Worm (Caenorhabditis elegans) whole organism, L4/young adult: ENCODE results near the gene D1086.9.

ENCODE experiments used
- W03F9.2 ChIP-seq: fragments of 150-350 bp; optimal IDR thresholded peaks from 2 replicates; lab custom pipeline; 2014; ENCODE audit warnings: missing biosample characterization, missing genetic modification characterization
- dao-5 ChIP-seq: sonication (generic microtip); optimal IDR thresholded peaks from 2 replicates; lab custom pipeline; 2016; ENCODE audit warnings: missing genotype, missing genetic modification characterization, moderate library complexity, missing compliant biosample characterization
- him-1 ChIP-seq: sonication (generic microtip); optimal IDR thresholded peaks from 2 replicates; lab custom pipeline; 2016; ENCODE audit warnings: missing genotype, missing genetic modification reagents, missing genetic modification characterization, missing compliant biosample characterization

The D1086.9 gene

ce11 chrV:14090309-14090967 is 13.6 kb upstream of the D1086.9 start, which contains the start of the genes D1086.5 and him-5:
D1086.5 (minus strand) TSS chrV:14090359.
him-5 (plus strand) TSS chrV:14090426.
- TF ChIP-seq dao-5 (tag; lab: Kevin White, UChicago) (no peak), W03F9.2 (no peak), him-1 (tag; lab: Kevin White, UChicago) (no peak)

ce11 chrV:14092403-14092802 is 11.7 kb upstream of the D1086.9 start, which contains the start of gene D1086.3:
D1086.3 (plus strand) TSS chrV:14092792.
- no peak for TF ChIP-seq dao-5 (tag; lab: Kevin White, UChicago)
- no peak for TF ChIP-seq W03F9.2
- TF ChIP-seq him-1 (tag; lab: Kevin White, UChicago): no peak

DNA sequence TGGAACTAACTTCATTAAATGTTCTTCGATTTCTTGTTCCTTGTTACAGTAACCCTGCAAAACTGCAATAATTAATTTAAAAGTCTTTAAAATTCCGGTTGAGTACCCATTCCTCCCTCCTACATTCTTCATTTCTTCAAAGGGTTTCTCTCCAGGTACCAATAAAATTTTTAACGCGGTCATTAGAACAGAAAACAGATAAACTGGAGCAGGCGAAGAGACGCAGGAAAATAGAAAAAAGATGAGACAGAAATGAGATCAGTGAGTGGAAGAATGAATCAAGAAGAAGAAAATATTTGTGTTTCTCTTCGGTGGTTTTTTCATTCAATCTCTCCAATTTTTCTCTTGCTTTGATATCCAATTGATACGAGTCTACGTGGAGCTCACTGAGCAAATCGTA is 10.3 kb upstream of the D1086.9 start, which contains the start of gene D1086.8:
Gene D1086.8 (plus strand): TSS at position 301 of the 400 bp plus-strand sequence.
- no peak for TF ChIP-seq W03F9.2
- no peak for TF ChIP-seq him-1 (tag; lab: Kevin White, UChicago)
- TF ChIP-seq dao-5 (tag; lab: Kevin White, UChicago): no peak

DNA sequence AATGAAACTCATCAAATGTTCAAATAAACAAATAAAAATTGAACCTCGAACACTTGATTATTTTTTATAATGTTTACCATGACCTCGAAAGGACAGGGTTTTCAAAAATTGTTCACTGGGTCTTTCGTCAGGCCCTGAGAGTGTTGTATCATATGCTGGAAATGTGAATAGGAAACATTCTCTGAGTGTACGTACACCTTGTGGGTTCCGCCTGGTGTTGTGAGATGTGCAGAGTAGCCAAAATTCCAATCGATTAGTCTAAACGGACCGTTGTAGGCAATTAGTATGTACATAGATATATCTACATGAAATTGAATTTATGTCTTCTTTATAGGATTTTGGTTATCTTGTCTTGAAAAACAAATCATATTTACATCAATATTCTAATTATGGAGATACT is 9.5 kb upstream of the D1086.9 start:
- TF ChIP-seq W03F9.2 (no peak), dao-5 (tag; lab: Kevin White, UChicago) (no peak), him-1 (tag; lab: Kevin White, UChicago) (no peak)

- TF ChIP-seq him-1 (tag; lab: Kevin White, UChicago): no peak
- TF ChIP-seq dao-5 (tag; lab: Kevin White, UChicago): no peak
- no peak for TF ChIP-seq W03F9.2
Measured at ce11 chrV:14094953-14095352, 9.1 kb upstream of the D1086.9 start.

- TF ChIP-seq W03F9.2: no peak
- no peak for TF ChIP-seq him-1 (tag; lab: Kevin White, UChicago)
- TF ChIP-seq dao-5 (tag; lab: Kevin White, UChicago): no peak
Measured at ce11 chrV:14097358-14097757, 6.7 kb upstream of the D1086.9 start.

ce11 chrV:14098519-14098918 is 5.6 kb upstream of the D1086.9 start, which contains the start of the genes D1086.2 and D1086.1:
D1086.2 (minus strand) TSS chrV:14098668.
D1086.1 (plus strand) TSS chrV:14098858.
- no peak for TF ChIP-seq him-1 (tag; lab: Kevin White, UChicago)

ce11 chrV:14100886-14101285 is 3.2 kb upstream of the D1086.9 start, which contains the start of gene D1086.12:
D1086.12 (plus strand) TSS chrV:14101186.
- TF ChIP-seq him-1 (tag; lab: Kevin White, UChicago): no peak
- no peak for TF ChIP-seq dao-5 (tag; lab: Kevin White, UChicago)
- TF ChIP-seq W03F9.2: no peak

DNA sequence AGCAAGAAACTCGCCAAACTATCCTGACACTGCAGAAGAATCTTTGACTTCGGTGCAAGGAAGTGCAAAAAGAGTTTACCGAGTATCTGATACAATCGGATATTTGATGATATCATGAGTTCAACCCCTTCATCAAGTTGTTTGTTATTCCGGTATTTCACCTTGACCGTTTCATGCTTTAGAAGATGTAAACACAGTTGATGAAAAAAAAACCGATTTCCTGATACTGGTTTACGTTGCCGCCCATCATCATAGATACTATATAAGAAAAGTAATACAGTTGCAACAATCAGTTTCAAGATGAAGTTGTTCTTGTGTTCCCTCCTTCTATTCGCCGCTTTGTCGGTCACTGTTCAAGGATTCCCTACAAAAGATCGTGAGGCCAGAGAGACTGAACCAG is 3.4 kb downstream of the D1086.9 start, which contains the start of gene H39E23.3:
Gene H39E23.3 (plus strand): TSS at position 301 of the 400 bp plus-strand sequence.
- no peak for TF ChIP-seq W03F9.2
- no peak for TF ChIP-seq him-1 (tag; lab: Kevin White, UChicago)
- TF ChIP-seq dao-5 (tag; lab: Kevin White, UChicago): no peak

DNA sequence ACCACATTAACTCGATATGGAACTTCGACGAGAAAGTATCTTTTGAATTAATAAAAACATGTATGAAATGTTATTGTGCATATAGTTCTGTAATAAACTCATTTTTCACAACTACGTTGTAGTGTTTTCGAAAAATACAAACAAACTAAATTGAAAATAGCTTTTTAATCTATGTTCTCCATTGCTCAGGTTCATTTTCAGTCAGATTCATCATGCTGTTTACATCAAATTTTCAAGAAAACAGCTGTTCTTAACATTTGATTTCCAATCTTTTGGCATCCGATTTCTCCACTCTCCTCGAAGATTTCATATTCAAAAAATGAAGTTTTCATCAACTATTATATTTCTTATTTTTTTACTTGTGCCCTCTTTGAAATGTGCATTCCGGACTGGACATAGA is 6.0 kb downstream of the D1086.9 start, which contains the start of gene H39E23.2:
Gene H39E23.2 (plus strand): TSS at position 301 of the 400 bp plus-strand sequence.
- no peak for TF ChIP-seq dao-5 (tag; lab: Kevin White, UChicago)
- no peak for TF ChIP-seq W03F9.2
- TF ChIP-seq him-1 (tag; lab: Kevin White, UChicago): no peak

DNA sequence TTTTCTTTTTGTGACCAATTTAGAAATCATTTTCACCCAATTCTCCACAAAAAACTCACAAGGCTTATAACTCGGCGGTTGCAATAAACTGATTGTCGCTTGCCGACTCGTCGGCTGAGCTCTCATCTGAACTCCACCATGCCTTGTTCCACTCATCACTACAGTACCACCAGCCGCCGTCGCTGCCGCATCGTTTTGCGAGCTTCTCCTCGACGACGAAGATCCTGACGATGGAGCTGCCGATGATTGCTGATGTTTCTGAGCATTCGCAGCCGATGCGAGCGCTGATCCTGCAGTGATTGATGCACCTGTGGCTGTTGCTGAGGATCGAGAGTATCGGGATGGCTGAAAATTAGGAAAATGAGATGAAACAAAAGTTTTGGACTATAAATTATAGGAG is 16.6 kb downstream of the D1086.9 start:
- TF ChIP-seq W03F9.2 (no peak), him-1 (tag; lab: Kevin White, UChicago) (no peak), dao-5 (tag; lab: Kevin White, UChicago) (no peak)

DNA sequence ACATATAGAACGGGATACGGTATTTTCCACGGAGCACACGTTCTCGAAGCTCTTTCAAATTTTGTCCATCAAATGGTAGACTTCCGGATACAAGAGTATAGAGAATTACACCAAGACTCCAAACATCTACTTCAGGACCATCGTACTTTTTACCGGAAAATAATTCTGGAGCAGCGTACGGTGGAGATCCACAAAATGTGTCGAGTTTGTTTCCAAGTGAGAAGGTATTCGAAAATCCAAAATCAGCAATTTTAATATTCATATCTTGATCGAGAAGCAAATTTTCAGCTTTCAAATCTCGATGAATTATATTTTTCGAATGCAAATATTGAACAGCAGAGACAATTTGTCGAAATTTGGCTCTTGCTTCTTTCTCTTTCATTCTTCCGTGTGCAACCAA is 19.1 kb downstream of the D1086.9 start:
- TF ChIP-seq W03F9.2: no peak

DNA sequence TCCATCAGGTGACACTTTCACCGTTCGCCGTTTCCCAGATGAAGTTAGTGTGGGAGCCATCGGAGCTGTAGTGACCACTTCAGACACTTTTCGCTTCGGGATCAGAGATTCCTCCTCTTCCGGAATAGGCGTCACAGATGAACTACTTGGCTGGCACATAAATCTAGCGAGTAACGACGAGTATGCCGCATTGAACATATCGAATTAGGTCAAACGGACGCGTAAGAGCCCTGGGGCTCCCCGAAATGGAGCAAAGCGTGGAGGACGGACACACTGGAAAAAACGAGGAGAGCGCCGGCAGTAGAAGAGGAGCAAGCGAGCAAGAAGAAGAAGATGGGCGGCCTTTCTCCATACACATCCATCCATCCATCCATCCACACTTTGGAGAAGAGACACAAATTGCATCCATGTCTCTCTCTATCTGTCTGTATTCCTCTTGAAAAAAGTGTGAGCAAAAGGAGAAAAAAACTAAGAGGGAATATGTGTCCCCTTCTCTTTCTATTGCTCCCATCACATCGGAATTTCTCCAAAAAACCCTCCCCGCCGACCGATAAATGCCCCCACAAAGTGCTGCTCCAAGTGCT is 22.4 kb downstream of the D1086.9 start:
- TF ChIP-seq him-1 (tag; lab: Kevin White, UChicago) (no peak), W03F9.2 (no peak), dao-5 (tag; lab: Kevin White, UChicago) (no peak)

DNA sequence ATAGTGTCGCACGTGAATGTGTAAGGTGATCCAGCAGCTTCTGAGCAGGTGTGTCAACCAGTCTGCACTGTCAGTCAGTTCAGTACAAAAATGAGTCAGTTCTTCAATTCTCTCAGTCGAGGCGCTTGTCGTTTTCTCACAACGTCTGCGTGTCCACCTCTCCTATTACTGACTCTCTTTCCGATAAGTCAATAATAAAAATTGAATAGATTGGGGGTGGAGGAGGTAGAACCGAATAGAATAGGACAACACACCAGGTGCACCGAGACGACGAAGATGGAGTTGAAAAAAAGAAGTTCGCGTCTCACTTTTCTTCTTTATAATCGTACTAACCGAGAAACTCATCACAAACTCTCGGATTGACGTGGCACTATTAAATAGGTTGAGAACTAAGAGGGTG is 23.8 kb downstream of the D1086.9 start:
- no peak for TF ChIP-seq dao-5 (tag; lab: Kevin White, UChicago)
- TF ChIP-seq W03F9.2: no peak
- TF ChIP-seq him-1 (tag; lab: Kevin White, UChicago): no peak
